Fruit fly (Drosophila melanogaster): ENCODE measurements around the gene Atg16.
A peak's percentile ranks its signal among the peaks of the same experiment; 100 is the strongest.

Atg16 gene

DNA sequence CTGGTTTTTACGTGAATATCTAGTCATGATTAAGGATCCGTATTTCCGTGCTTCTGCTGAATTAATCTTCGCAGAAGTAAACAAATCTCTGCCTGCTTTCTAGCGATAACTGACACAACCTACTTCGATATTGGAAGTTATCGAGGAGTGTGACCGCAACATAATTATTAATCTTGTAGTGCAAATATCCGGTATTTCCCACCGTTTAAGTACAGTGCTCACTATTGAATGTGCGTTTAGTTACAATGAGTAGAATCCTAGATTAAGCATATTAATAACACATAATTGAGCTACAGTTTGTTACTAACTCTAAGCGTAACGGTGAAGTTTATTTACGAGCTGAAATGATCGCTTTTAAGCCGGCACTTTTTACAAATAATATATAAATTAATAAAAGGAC is 24.9 kb upstream of the Atg16 start (continued):
- 0 out of 2 replicates have a peak, but pooled peaks have one; percentile 17 for TF ChIP-seq GATAe (GFP tag; conservative IDR thresholded peaks at IDR 0.05)
- TF ChIP-seq vnd (GFP tag; IDR thresholded peaks at IDR 0.05; ENCODE audit: partially characterized antibody), result no peak
- no peak for TF ChIP-seq CG8089 (GFP tag; optimal IDR thresholded peaks at IDR 0.05)
- TF ChIP-seq nerfin-2 (GFP tag; IDR thresholded peaks at IDR 0.05; ENCODE audit: partially characterized antibody), result peak; percentile 58; the same call in 1 of the 2 replicates
- TF ChIP-seq CG3407 (GFP tag; optimal IDR thresholded peaks at IDR 0.05), result no peak
- no peak for TF ChIP-seq Atf3 (GFP tag; optimal IDR thresholded peaks at IDR 0.05)
- TF ChIP-seq CG1233 (GFP tag; optimal IDR thresholded peaks at IDR 0.05), result peak; percentile 28
- TF ChIP-seq Dad (GFP tag; optimal IDR thresholded peaks at IDR 0.05), result no peak
- TF ChIP-seq CG6654 (GFP tag; optimal IDR thresholded peaks at IDR 0.05), result no peak
- peak; percentile 65 for TF ChIP-seq CG9797 (GFP tag; optimal IDR thresholded peaks at IDR 0.05)
- no peak for TF ChIP-seq Ets65A (GFP tag)
- TF ChIP-seq CG18599 (GFP tag; optimal IDR thresholded peaks at IDR 0.05), result no peak
- TF ChIP-seq cwo (GFP tag; optimal IDR thresholded peaks at IDR 0.05), result peak; percentile 20
- TF ChIP-seq Hey (tag; optimal IDR thresholded peaks at IDR 0.05), result no peak
- no peak for TF ChIP-seq danr (GFP tag; IDR thresholded peaks at IDR 0.05)
- peak; percentile 7 for TF ChIP-seq NC2β (GFP tag; optimal IDR thresholded peaks at IDR 0.05)
- peak; percentile 38 for TF ChIP-seq gcm (GFP tag; optimal IDR thresholded peaks at IDR 0.05)
- peak; percentile 75 for TF ChIP-seq vvl (GFP tag; IDR thresholded peaks at IDR 0.05)
- no peak for TF ChIP-seq Ada2b (GFP tag; IDR thresholded peaks at IDR 0.05)
- no peak for TF ChIP-seq prd (optimal IDR thresholded peaks at IDR 0.05)
- TF ChIP-seq prd (GFP tag; IDR thresholded peaks at IDR 0.05), result peak; percentile 59
- TF ChIP-seq usp (GFP tag; optimal IDR thresholded peaks at IDR 0.05), result no peak
- peak; percentile 15 for TF ChIP-seq sug (tag; optimal IDR thresholded peaks at IDR 0.05)
- peak; percentile 27 for TF ChIP-seq CG4424 (GFP tag; optimal IDR thresholded peaks at IDR 0.05)
- no peak for TF ChIP-seq CG1529 (GFP tag; optimal IDR thresholded peaks at IDR 0.05)
- peak; percentile 7 for TF ChIP-seq twi (tag; optimal IDR thresholded peaks at IDR 0.05)
- TF ChIP-seq Myb (GFP tag; optimal IDR thresholded peaks at IDR 0.05), result peak; percentile 42
- peak; percentile 37 for TF ChIP-seq az2 (GFP tag; optimal IDR thresholded peaks at IDR 0.05)
- peak; percentile 57 for TF ChIP-seq CG8388 (GFP tag; optimal IDR thresholded peaks at IDR 0.05)
- peak; percentile 53 for TF ChIP-seq CrebB (tag; optimal IDR thresholded peaks at IDR 0.05)
- no peak for TF ChIP-seq NFAT (GFP tag; IDR thresholded peaks at IDR 0.05)
- TF ChIP-seq CG15696 (tag; optimal IDR thresholded peaks at IDR 0.05), result no peak
- TF ChIP-seq pfk (GFP tag; optimal IDR thresholded peaks at IDR 0.05), result no peak
- TF ChIP-seq ssp (GFP tag; IDR thresholded peaks at IDR 0.05), result peak; percentile 52
- TF ChIP-seq CG16813 (GFP tag; IDR thresholded peaks at IDR 0.05; ENCODE audit: partially characterized antibody), result no peak
- peak; percentile 38 for TF ChIP-seq CG18011 (GFP tag; optimal IDR thresholded peaks at IDR 0.05)
- TF ChIP-seq HmgZ (tag; optimal IDR thresholded peaks at IDR 0.05), result peak; percentile 72
- no peak for TF ChIP-seq D19A (tag; optimal IDR thresholded peaks at IDR 0.05)
- TF ChIP-seq ind (GFP tag; optimal IDR thresholded peaks at IDR 0.05), result peak; percentile 39
- peak; percentile 30 for TF ChIP-seq CG6813 (GFP tag; optimal IDR thresholded peaks at IDR 0.05)
- no peak for TF ChIP-seq CG11560 (tag; IDR thresholded peaks at IDR 0.05)
- 0 out of 2 replicates have a peak, but pooled peaks have one; percentile 30 for TF ChIP-seq Drgx (GFP tag; IDR thresholded peaks at IDR 0.05)
- TF ChIP-seq repo (GFP tag; optimal IDR thresholded peaks at IDR 0.05), result no peak
- TF ChIP-seq slbo (GFP tag; IDR thresholded peaks at IDR 0.05), result peak; percentile 83
- no peak for TF ChIP-seq CG3065 (GFP tag; optimal IDR thresholded peaks at IDR 0.05)
- peak; percentile 19 for TF ChIP-seq trem (tag; optimal IDR thresholded peaks at IDR 0.05)
- TF ChIP-seq Gsc (GFP tag; IDR thresholded peaks at IDR 0.05), result no peak
- no peak for TF ChIP-seq CG12236 (GFP tag; optimal IDR thresholded peaks at IDR 0.05)
- peak; percentile 68 for TF ChIP-seq Fer1 (GFP tag; optimal IDR thresholded peaks at IDR 0.05)
- TF ChIP-seq CG8765 (GFP tag; IDR thresholded peaks at IDR 0.05), result no peak
- TF ChIP-seq bowl (GFP tag; IDR thresholded peaks at IDR 0.05), result 0 out of 2 replicates have a peak, but pooled peaks have one; percentile 36
- no peak for TF ChIP-seq pnt (GFP tag; optimal IDR thresholded peaks at IDR 0.05)

Measured in whole organism, embryonic.